Fruit fly (Drosophila melanogaster) whole organism, prepupa: ENCODE data around the gene DCAF12.

Source experiments
- Blimp-1 ChIP-seq: fragments of 200-800 bp; sonication (Bioruptor generic); optimal IDR thresholded peaks from 3 replicates; lab custom pipeline; 2017; ENCODE audit warnings: missing biosample characterization, missing genetic modification characterization, mild to moderate bottlenecking, moderate library complexity, missing genetic modification reagents
- CG10669 ChIP-seq: fragments of 200-800 bp; sonication (Bioruptor generic); optimal IDR thresholded peaks from 3 replicates; lab custom pipeline; 2018; ENCODE audit warnings: missing biosample characterization, mild to moderate bottlenecking, missing genetic modification characterization, moderate library complexity
- CG11294 ChIP-seq: fragments of 200-800 bp; sonication (Bioruptor generic); IDR thresholded peaks from 2 replicates; pipeline ENCODE4 v1.3.6; 2022; ENCODE audit warnings: missing biosample characterization, missing genetic modification characterization
- CG1621 ChIP-seq: fragments of 200-800 bp; sonication (Bioruptor generic); optimal IDR thresholded peaks from 3 replicates; lab custom pipeline; 2018; ENCODE audit warnings: missing biosample characterization, mild to moderate bottlenecking, missing genetic modification characterization
- CG16779 ChIP-seq: fragments of 200-800 bp; sonication (Bioruptor generic); optimal IDR thresholded peaks from 3 replicates; lab custom pipeline; 2017; ENCODE audit warnings: missing biosample characterization, mild to moderate bottlenecking, missing genetic modification characterization
- CG4318 ChIP-seq: fragments of 200-800 bp; sonication (Bioruptor generic); optimal IDR thresholded peaks from 3 replicates; lab custom pipeline; 2017; ENCODE audit warnings: missing biosample characterization, mild to moderate bottlenecking, missing genetic modification characterization
- CG6854 ChIP-seq: fragments of 200-800 bp; sonication (Bioruptor generic); optimal IDR thresholded peaks from 2 replicates; lab custom pipeline; 2017; ENCODE audit warnings: missing biosample characterization, mild to moderate bottlenecking, missing genetic modification characterization
- CG8319 ChIP-seq: fragments of 200-800 bp; sonication (Bioruptor generic); optimal IDR thresholded peaks from 3 replicates; lab custom pipeline; 2016; ENCODE audit warnings: missing biosample characterization, missing genetic modification characterization
- Eip78C ChIP-seq: fragments of 200-800 bp; sonication (Bioruptor generic); peaks from one replicate; lab custom pipeline; 2016; ENCODE audit warnings: missing biosample characterization, missing genetic modification characterization
- Ets21C ChIP-seq: fragments of 200-800 bp; sonication (Bioruptor generic); optimal IDR thresholded peaks from 3 replicates; lab custom pipeline; 2016; ENCODE audit warnings: missing biosample characterization, missing genetic modification characterization
- Gug ChIP-seq: fragments of 200-800 bp; sonication (Bioruptor generic); IDR thresholded peaks from 2 replicates; pipeline ENCODE4 v1.3.6; 2022; ENCODE audit warnings: missing biosample characterization, missing genetic modification characterization
- Sox15 ChIP-seq: fragments of 200-800 bp; sonication (Bioruptor generic); optimal IDR thresholded peaks from 3 replicates; lab custom pipeline; 2016; ENCODE audit warnings: missing biosample characterization, missing genetic modification characterization
- fkh ChIP-seq: fragments of 200-800 bp; sonication (Bioruptor generic); optimal IDR thresholded peaks from 3 replicates; lab custom pipeline; 2017; ENCODE audit warnings: missing biosample characterization, mild to moderate bottlenecking, missing genetic modification characterization, moderate library complexity

DNA sequence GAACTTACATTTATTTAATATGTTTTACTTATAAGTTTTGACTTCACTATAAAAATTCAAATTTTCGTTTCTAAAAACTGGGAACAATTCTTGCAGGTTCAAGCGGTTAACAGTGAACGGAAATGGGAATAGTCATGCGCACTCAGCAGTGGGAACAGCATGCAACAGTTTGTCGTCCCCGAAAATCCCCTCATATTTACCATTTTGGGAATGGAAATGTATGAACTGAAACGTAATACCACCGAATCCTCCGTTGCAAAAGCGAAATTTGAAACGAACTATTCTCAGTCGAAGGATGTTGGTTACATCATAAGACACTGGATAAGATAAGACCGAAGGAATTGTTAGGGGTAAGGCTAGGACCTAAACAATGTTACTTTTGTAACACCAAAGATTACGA is 4.2 kb upstream of the DCAF12 start:
- TF ChIP-seq CG16779 (tag; lab: Kevin White, UChicago) (no peak), CG6854 (GFP tag; lab: Kevin White, UChicago) (no peak), fkh (GFP tag; lab: Kevin White, UChicago) (no peak), Gug (GFP tag; lab: Robert Waterston, UW) (no peak), CG8319 (GFP tag; lab: Kevin White, UChicago) (no peak), CG4318 (GFP tag; lab: Kevin White, UChicago) (no peak), CG11294 (no peak), CG10669 (GFP tag; lab: Kevin White, UChicago) (no peak), CG1621 (tag; lab: Kevin White, UChicago) (no peak), Blimp-1 (GFP tag; lab: Kevin White, UChicago) (no peak), Ets21C (GFP tag; lab: Kevin White, UChicago) (no peak), Sox15 (no peak), Eip78C (GFP tag; lab: Kevin White, UChicago) (no peak)
